Worm (Caenorhabditis elegans) whole organism, late embryonic: ENCODE measurements around the gene Y113G7B.27.

Experiments used
- C08G9.2 ChIP-seq: sonication (generic microtip); optimal IDR thresholded peaks from 2 replicates; lab custom pipeline; 2016; ENCODE audit warnings: mild to moderate bottlenecking, missing genetic modification characterization, moderate library complexity, missing compliant biosample characterization
- C38D4.7 ChIP-seq: fragments of 200-800 bp; sonication (Bioruptor generic); optimal IDR thresholded peaks from 2 replicates; lab custom pipeline; 2018; ENCODE audit warnings: mild to moderate bottlenecking, missing genetic modification characterization, moderate library complexity, missing compliant biosample characterization
- T23F11.4 ChIP-seq: fragments of 200-800 bp; sonication (Bioruptor generic); optimal IDR thresholded peaks from 2 replicates; lab custom pipeline; 2018; ENCODE audit warnings: mild to moderate bottlenecking, missing genetic modification characterization, missing compliant biosample characterization
- ahr-1 ChIP-seq: sonication (generic microtip); optimal IDR thresholded peaks from 2 replicates; lab custom pipeline; 2016; ENCODE audit warnings: missing genetic modification characterization, missing compliant biosample characterization
- ceh-19 ChIP-seq: fragments of 200-800 bp; sonication (Bioruptor generic); optimal IDR thresholded peaks from 2 replicates; lab custom pipeline; 2018; ENCODE audit warnings: mild to moderate bottlenecking, missing genetic modification characterization, missing compliant biosample characterization
- ceh-30 ChIP-seq: fragments of 150-350 bp; optimal IDR thresholded peaks from 2 replicates; lab custom pipeline; 2014; ENCODE audit warnings: missing biosample characterization, missing genetic modification characterization
- ceh-45 ChIP-seq: fragments of 200-800 bp; sonication (Bioruptor generic); IDR thresholded peaks from 2 replicates; pipeline ENCODE4 v1.3.6; 2022; ENCODE audit warnings: missing genetic modification reagents, missing genetic modification characterization, missing compliant biosample characterization
- dmd-4 ChIP-seq: sonication (generic microtip); optimal IDR thresholded peaks from 2 replicates; lab custom pipeline; 2016; ENCODE audit warnings: borderline replicate concordance, missing genetic modification characterization, missing compliant biosample characterization
- dve-1 ChIP-seq: sonication (generic microtip); optimal IDR thresholded peaks from 2 replicates; lab custom pipeline; 2017; ENCODE audit warnings: antibody characterized with exemption, mild to moderate bottlenecking, missing genetic modification characterization, missing compliant biosample characterization
- ets-4 ChIP-seq: sonication (generic microtip); optimal IDR thresholded peaks from 2 replicates; lab custom pipeline; 2016; ENCODE audit warnings: missing genetic modification characterization, missing compliant biosample characterization
- eyg-1 ChIP-seq: sonication (generic microtip); optimal IDR thresholded peaks from 2 replicates; lab custom pipeline; 2016; ENCODE audit warnings: missing genotype, missing genetic modification characterization, missing compliant biosample characterization
- fkh-10 ChIP-seq: fragments of 150-350 bp; optimal IDR thresholded peaks from 2 replicates; lab custom pipeline; 2014; ENCODE audit warnings: missing biosample characterization, missing genetic modification reagents, missing genetic modification characterization
- fkh-6 ChIP-seq: sonication (generic microtip); optimal IDR thresholded peaks from 2 replicates; lab custom pipeline; 2016; ENCODE audit warnings: missing genetic modification characterization, missing compliant biosample characterization
- hlh-13 ChIP-seq: fragments of 200-800 bp; sonication (Bioruptor generic); optimal IDR thresholded peaks from 2 replicates; lab custom pipeline; 2018; ENCODE audit warnings: mild to moderate bottlenecking, missing genetic modification characterization, missing compliant biosample characterization
- hlh-30 ChIP-seq: sonication (generic microtip); optimal IDR thresholded peaks from 2 replicates; lab custom pipeline; 2017; ENCODE audit warnings: antibody characterized with exemption, missing genetic modification characterization, missing compliant biosample characterization; ENCODE audit not compliant: insufficient read depth
- hlh-8 ChIP-seq: sonication (generic microtip); optimal IDR thresholded peaks from 2 replicates; lab custom pipeline; 2016; ENCODE audit warnings: missing genotype, missing genetic modification characterization, missing compliant biosample characterization
- lim-6 ChIP-seq: sonication (generic microtip); optimal IDR thresholded peaks from 2 replicates; lab custom pipeline; 2016; ENCODE audit warnings: missing genetic modification characterization, missing compliant biosample characterization
- lin-11 ChIP-seq: fragments of 200-800 bp; sonication (Bioruptor generic); optimal IDR thresholded peaks from 2 replicates; lab custom pipeline; 2018; ENCODE audit warnings: mild to moderate bottlenecking, missing genetic modification characterization, missing compliant biosample characterization
- madf-2 ChIP-seq: sonication (generic microtip); optimal IDR thresholded peaks from 2 replicates; lab custom pipeline; 2017; ENCODE audit warnings: missing genetic modification characterization, missing compliant biosample characterization
- nfya-1 ChIP-seq: sonication (generic microtip); optimal IDR thresholded peaks from 2 replicates; lab custom pipeline; 2017; ENCODE audit warnings: missing genetic modification characterization, mild to moderate bottlenecking, missing compliant biosample characterization, antibody characterized with exemption, moderate library complexity
- nhr-232 ChIP-seq: sonication (generic microtip); optimal IDR thresholded peaks from 2 replicates; lab custom pipeline; 2016; ENCODE audit warnings: missing genetic modification characterization, missing compliant biosample characterization
- odd-2 ChIP-seq: sonication (generic microtip); optimal IDR thresholded peaks from 2 replicates; lab custom pipeline; 2017; ENCODE audit warnings: antibody characterized with exemption, mild to moderate bottlenecking, missing genetic modification characterization, missing compliant biosample characterization
- pat-9 ChIP-seq: fragments of 200-800 bp; sonication (Bioruptor generic); optimal IDR thresholded peaks from 2 replicates; lab custom pipeline; 2018; ENCODE audit warnings: mild to moderate bottlenecking, missing genetic modification characterization, moderate library complexity, missing compliant biosample characterization
- pha-2 ChIP-seq: sonication (generic microtip); optimal IDR thresholded peaks from 2 replicates; lab custom pipeline; 2017; ENCODE audit warnings: mild to moderate bottlenecking, missing genetic modification characterization, missing compliant biosample characterization
- pqm-1 ChIP-seq: sonication (generic microtip); optimal IDR thresholded peaks from 2 replicates; lab custom pipeline; 2016; ENCODE audit warnings: missing genetic modification characterization, missing compliant biosample characterization
- tbx-2 ChIP-seq: sonication (generic microtip); optimal IDR thresholded peaks from 2 replicates; lab custom pipeline; 2016; ENCODE audit warnings: missing genetic modification characterization, missing compliant biosample characterization
- tbx-7 ChIP-seq: sonication (generic microtip); optimal IDR thresholded peaks from 2 replicates; lab custom pipeline; 2016; ENCODE audit warnings: missing genotype, missing genetic modification characterization, missing compliant biosample characterization
- unc-3 ChIP-seq, 2 experiments: fragments of 200-800 bp in 1 of 2; sonication (Bioruptor generic) in 1 of 2; sonication (generic microtip) in 1 of 2; conservative IDR thresholded peaks in 1 of 2; optimal IDR thresholded peaks in 1 of 2; 2 replicates each; pipeline versions ENCODE4 v1.3.6 to Lab custom; 2016 to 2022; ENCODE audit warnings: missing compliant biosample characterization in 2 of 2, missing genetic modification characterization in 2 of 2, missing genetic modification reagents in 1 of 2
- unc-42 ChIP-seq: sonication (generic microtip); optimal IDR thresholded peaks from 2 replicates; lab custom pipeline; 2016; ENCODE audit warnings: missing genotype, missing genetic modification characterization, missing compliant biosample characterization
- unc-55 ChIP-seq: sonication (generic microtip); optimal IDR thresholded peaks from 2 replicates; lab custom pipeline; 2017; ENCODE audit warnings: missing biosample characterization, missing genetic modification reagents, missing genetic modification characterization
- unc-86 ChIP-seq: sonication (generic microtip); optimal IDR thresholded peaks from 2 replicates; lab custom pipeline; 2016; ENCODE audit warnings: missing genetic modification characterization, missing compliant biosample characterization
- ztf-16 ChIP-seq: sonication (generic microtip); optimal IDR thresholded peaks from 2 replicates; lab custom pipeline; 2017; ENCODE audit warnings: missing genetic modification characterization, missing compliant biosample characterization

The Y113G7B.27 gene

DNA sequence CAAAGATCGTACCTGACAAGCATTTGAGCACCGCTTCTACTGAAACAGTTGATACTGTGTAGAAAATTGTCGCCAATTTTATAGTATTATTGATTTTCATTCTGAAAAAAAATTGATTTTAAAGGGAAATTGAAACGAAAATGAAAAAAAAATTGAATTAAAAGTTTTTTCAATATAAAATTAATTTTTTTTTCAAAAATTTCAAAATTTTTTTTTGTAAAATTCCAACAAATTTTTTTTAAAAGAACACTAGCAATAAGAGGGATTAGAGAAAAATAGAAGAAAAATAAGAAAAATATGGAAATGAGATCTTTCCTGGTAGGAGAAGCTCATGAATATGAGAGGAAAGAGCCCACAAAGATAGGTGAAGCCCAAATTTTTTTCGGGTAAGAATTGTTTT lies 22.6 kb downstream of the Y113G7B.27 start, which contains the start of gene Y113G7B.11:
Gene Y113G7B.11 (minus strand): TSS at position 101 of the 400 bp plus-strand sequence.
- TF ChIP-seq madf-2 (no peak), dve-1 (no peak), tbx-7 (no peak), lin-11 (tag; lab: Kevin White, UChicago) (no peak), hlh-13 (GFP tag; lab: Kevin White, UChicago) (no peak), C08G9.2 (tag; lab: Kevin White, UChicago) (no peak), tbx-2 (no peak), eyg-1 (tag; lab: Kevin White, UChicago) (no peak), fkh-10 (no peak), C38D4.7 (GFP tag; lab: Kevin White, UChicago) (no peak), T23F11.4 (GFP tag; lab: Kevin White, UChicago) (no peak)

DNA sequence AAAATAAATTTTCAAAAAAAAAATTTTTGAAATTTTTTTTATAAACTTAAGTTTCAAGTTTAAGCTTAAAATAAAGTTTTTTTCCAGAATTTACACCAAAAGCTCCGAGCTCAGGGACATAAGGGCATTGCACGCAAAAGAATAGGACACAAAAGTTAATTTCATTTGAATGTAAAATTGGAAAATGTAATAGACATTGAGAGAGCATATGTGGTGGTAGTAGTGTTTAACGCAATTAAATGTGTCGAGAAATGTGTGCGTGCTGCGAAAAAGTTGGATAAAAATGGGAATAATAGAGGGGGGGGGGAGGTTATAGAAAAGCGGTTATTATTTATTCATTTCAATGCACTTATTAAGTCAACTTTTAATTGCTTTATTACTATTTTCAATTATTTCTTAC lies 28.0 kb downstream of the Y113G7B.27 start:
- TF ChIP-seq unc-42 (peak; percentile 96), ceh-30 (tag; lab: Kevin White, UChicago) (no peak), pat-9 (tag; lab: Kevin White, UChicago) (no peak)

DNA sequence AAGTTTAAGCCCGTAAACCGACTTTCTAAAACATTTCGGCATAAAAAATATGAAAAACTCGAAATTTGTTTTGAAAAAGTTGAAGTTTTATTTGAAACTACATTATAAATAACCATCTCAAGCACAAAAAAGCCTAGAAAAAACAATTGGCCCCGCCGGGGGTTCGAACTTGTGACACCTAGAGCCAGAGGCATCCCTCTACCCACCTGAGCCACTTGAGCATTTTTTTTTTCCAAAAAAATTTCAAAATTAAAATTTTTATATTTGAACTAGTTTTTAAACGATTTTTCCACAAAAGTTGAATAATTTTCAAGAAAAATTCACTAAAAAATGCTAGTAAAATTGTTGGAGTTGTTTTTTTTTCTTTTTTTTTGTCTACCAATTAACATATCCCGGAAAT lies 31.1 kb downstream of the Y113G7B.27 start:
- TF ChIP-seq fkh-6 (tag; lab: Kevin White, UChicago) = no peak
- TF ChIP-seq ahr-1 (tag; lab: Kevin White, UChicago) = no peak
- TF ChIP-seq pqm-1 (tag; lab: Kevin White, UChicago) = no peak
- TF ChIP-seq C38D4.7 (GFP tag; lab: Kevin White, UChicago) = no peak
- TF ChIP-seq pat-9 (tag; lab: Kevin White, UChicago) = no peak
- TF ChIP-seq pha-2 (tag; lab: Kevin White, UChicago) = no peak
- TF ChIP-seq ztf-16 (tag; lab: Kevin White, UChicago) = no peak
- TF ChIP-seq tbx-7 = no peak
- TF ChIP-seq unc-55 (GFP tag; lab: Kevin White, UChicago) = no peak
- TF ChIP-seq dve-1 = no peak

ce11 chrV:20225312-20225711 lies 32.7 kb downstream of the Y113G7B.27 start:
- no peak for TF ChIP-seq ahr-1 (tag; lab: Kevin White, UChicago)
- no peak for TF ChIP-seq odd-2 (tag; lab: Kevin White, UChicago)
- no peak for TF ChIP-seq nhr-232
- TF ChIP-seq unc-3 (GFP tag; conservative IDR thresholded peaks at IDR 0.05; lab: Robert Waterston, UW) = no peak
- TF ChIP-seq unc-3 (tag; optimal IDR thresholded peaks at IDR 0.05; lab: Kevin White, UChicago) = no peak
- no peak for TF ChIP-seq madf-2
- no peak for TF ChIP-seq hlh-8 (tag; lab: Kevin White, UChicago)
- no peak for TF ChIP-seq fkh-10
- no peak for TF ChIP-seq lim-6
- no peak for TF ChIP-seq unc-86

- TF ChIP-seq ceh-30 (tag; lab: Kevin White, UChicago) = no peak
- no peak for TF ChIP-seq nfya-1
- TF ChIP-seq tbx-7 = no peak
- TF ChIP-seq ceh-19 (GFP tag; lab: Kevin White, UChicago) = no peak
- TF ChIP-seq ets-4 (tag; lab: Kevin White, UChicago) = no peak
- no peak for TF ChIP-seq eyg-1 (tag; lab: Kevin White, UChicago)
- TF ChIP-seq dmd-4 (tag; lab: Kevin White, UChicago) = no peak
- no peak for TF ChIP-seq ztf-16 (tag; lab: Kevin White, UChicago)
- no peak for TF ChIP-seq hlh-30 (tag; lab: Kevin White, UChicago)
- TF ChIP-seq C08G9.2 (tag; lab: Kevin White, UChicago) = no peak
- TF ChIP-seq nhr-232 = no peak
- no peak for TF ChIP-seq dve-1
- no peak for TF ChIP-seq ceh-45 (GFP tag; lab: Robert Waterston, UW)
- TF ChIP-seq fkh-10 = no peak
- no peak for TF ChIP-seq madf-2
- TF ChIP-seq, all 69 proteins: peak for 0
Measured at ce11 chrV:20233743-20234142, 41.1 kb downstream of the Y113G7B.27 start, which contains the start of gene Y113G7B.15. TSS of gene Y113G7B.15 (minus strand) at chrV:20233843.
